Worm (Caenorhabditis elegans): ENCODE data around the gene C01G10.7.
"Not testable (repeated sequence)": the region's sequence is repeated elsewhere in the genome, so short reads cannot be mapped to it uniquely, and the experiment has no call there.

- not testable (repeated sequence) for TF ChIP-seq fkh-2 (tag; optimal IDR thresholded peaks at IDR 0.05); unc-62 (GFP tag; optimal IDR thresholded peaks at IDR 0.05); snpc-4 (tag; optimal IDR thresholded peaks at IDR 0.05); ceh-82 (tag; optimal IDR thresholded peaks at IDR 0.05); lsy-12 (tag; optimal IDR thresholded peaks at IDR 0.05); sea-2 (GFP tag; optimal IDR thresholded peaks at IDR 0.05); ztf-11 (tag; optimal IDR thresholded peaks at IDR 0.05); mdl-1 (tag; optimal IDR thresholded peaks at IDR 0.05)
These were observed 20.5 kb downstream of the C01G10.7 start, which contains the start of gene C01G10.14 for ce11 chrV:15105893-15106598.
